Worm (Caenorhabditis elegans): ENCODE results near the gene trd-1.
A peak's percentile ranks its signal among the peaks of the same experiment; 100 is the strongest.

Gene trd-1

DNA sequence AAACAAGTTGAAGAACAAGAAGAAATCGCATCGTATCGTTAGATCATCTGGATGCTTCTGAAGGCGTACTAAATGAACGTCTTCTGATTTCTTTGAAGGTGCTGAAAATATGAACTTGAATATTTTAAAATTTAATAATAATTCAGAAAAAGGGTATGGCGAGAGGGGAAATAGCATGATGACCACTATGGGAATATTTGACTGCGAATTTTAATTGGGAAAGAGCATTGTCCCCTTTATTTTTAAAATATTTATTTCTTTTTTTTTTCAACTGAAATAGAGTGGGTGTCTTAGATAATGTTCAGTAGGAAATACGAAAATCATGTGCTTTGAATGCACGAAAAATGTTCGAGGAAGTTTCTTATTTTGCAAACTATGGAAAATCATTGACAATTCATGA is 9.3 kb downstream of the trd-1 start, which contains the start of gene lgc-50:
TSS of gene lgc-50 (minus strand) at position 101 of the 400 bp plus-strand sequence.
- TF ChIP-seq ztf-4 (tag; optimal IDR thresholded peaks at IDR 0.05) (no peak), sea-2 (GFP tag; optimal IDR thresholded peaks at IDR 0.05) (no peak)

DNA sequence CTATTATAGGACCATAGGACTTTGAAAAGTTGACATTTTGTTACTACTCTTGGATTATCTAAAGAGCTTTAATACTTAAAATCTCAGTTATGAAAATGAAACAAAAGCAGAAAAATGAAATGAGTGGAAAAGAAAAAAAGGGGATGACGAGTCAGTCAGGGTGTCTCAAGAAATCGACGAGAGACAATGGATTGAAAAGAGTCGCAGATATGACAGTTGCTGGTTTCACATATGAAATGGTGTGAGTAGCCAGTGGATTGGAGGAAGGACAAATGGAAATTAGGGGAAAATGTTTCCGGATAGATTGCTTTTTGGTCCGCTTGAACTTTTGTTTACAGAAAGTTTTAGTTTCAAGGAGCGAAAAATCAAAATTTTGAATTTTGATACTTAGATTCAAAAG is 11.2 kb downstream of the trd-1 start:
- TF ChIP-seq nfya-1 (tag; optimal IDR thresholded peaks at IDR 0.05; ENCODE audit: insufficient read depth): peak; percentile 25
- TF ChIP-seq nhr-11 (tag; optimal IDR thresholded peaks at IDR 0.05): no peak

DNA sequence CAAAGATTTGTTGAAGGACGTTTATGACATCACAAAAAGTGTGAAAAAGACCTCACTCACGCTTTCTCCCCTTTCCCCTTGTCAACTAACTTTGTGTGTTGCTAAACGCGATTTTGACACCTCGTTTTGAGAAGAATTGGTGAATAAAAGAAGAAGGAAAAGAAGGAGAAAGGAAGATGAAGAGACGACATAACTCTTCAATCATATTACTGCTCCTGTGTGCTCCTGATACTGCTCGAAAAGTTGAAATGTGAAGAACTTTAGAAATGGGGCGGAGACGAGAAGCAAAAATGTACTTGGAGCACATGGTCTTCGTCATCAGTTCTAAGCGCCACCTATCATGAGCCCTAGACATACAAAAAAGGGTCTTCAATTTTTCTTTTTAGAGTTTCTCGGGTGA is 13.0 kb downstream of the trd-1 start:
- TF ChIP-seq nhr-76 (tag; optimal IDR thresholded peaks at IDR 0.05): no peak
- no peak for TF ChIP-seq ceh-9 (tag; optimal IDR thresholded peaks at IDR 0.05)
- no peak for TF ChIP-seq egl-5 (tag; optimal IDR thresholded peaks at IDR 0.05)
- TF ChIP-seq fos-1 (tag; optimal IDR thresholded peaks at IDR 0.05): no peak
- TF ChIP-seq nhr-67 (tag; optimal IDR thresholded peaks at IDR 0.05): no peak
- TF ChIP-seq nhr-23 (tag; optimal IDR thresholded peaks at IDR 0.05): no peak

Measured in whole organism, L3 larva.